Fruit fly (Drosophila melanogaster): ENCODE results near the gene byn.

dm6 chr3L:11896756-11897155 is 30.7 kb upstream of the byn start:
- no peak for TF ChIP-seq dl (GFP tag; optimal IDR thresholded peaks at IDR 0.05; ENCODE audit: insufficient read depth in 1 of 2, partially characterized antibody in 2 of 2)
- TF ChIP-seq N (GFP tag; optimal IDR thresholded peaks at IDR 0.05), result no peak
- no peak for TF ChIP-seq Hr78 (GFP tag; optimal IDR thresholded peaks at IDR 0.05)
- TF ChIP-seq Abd-B (GFP tag; optimal IDR thresholded peaks at IDR 0.05), result no peak
- TF ChIP-seq Mio (GFP tag; optimal IDR thresholded peaks at IDR 0.05), result no peak
- TF ChIP-seq fru (GFP tag; optimal IDR thresholded peaks at IDR 0.05), result peak; percentile 23
- no peak for TF ChIP-seq psq (GFP tag; optimal IDR thresholded peaks at IDR 0.05)
- TF ChIP-seq Hr83 (GFP tag; optimal IDR thresholded peaks at IDR 0.05; ENCODE audit: poor library complexity, severe bottlenecking), result no peak
- no peak for TF ChIP-seq Dfd (GFP tag; optimal IDR thresholded peaks at IDR 0.05)
- peak in 1 of 2 experiments; percentile 12 for TF ChIP-seq foxo (GFP tag; optimal IDR thresholded peaks at IDR 0.05)
- no peak for TF ChIP-seq lola (GFP tag; optimal IDR thresholded peaks at IDR 0.05)
- TF ChIP-seq usp (GFP tag; optimal IDR thresholded peaks at IDR 0.05), result no peak
- no peak for TF ChIP-seq OdsH (GFP tag; optimal IDR thresholded peaks at IDR 0.05)
- no peak for TF ChIP-seq Dif (GFP tag; optimal IDR thresholded peaks at IDR 0.05; ENCODE audit: partially characterized antibody)

Data from whole organism, wandering third instar larva.